Fruit fly (Drosophila melanogaster) whole organism: Measurements from ENCODE around the gene CG43219.
A peak's percentile ranks its signal among the peaks of the same experiment; 100 is the strongest.

ENCODE experiments used
- CG8478 ChIP-seq: fragments of >200 bp; optimal IDR thresholded peaks from 2 replicates; lab custom pipeline; 2018; ENCODE audit warnings: inconsistent platforms
- Dll ChIP-seq: fragments of >200 bp; optimal IDR thresholded peaks from 2 replicates; lab custom pipeline; 2017
- EcR ChIP-seq, 2 experiments: fragments of >200 bp; optimal IDR thresholded peaks; 2 replicates each; lab custom pipeline; 2017; ENCODE audit warnings: missing biosample characterization in 2 of 2, missing genetic modification characterization in 2 of 2, missing genetic modification reagents in 2 of 2
- pan ChIP-seq: fragments of >200 bp; optimal IDR thresholded peaks from 2 replicates; lab custom pipeline; 2017
- psq ChIP-seq: fragments of >200 bp; optimal IDR thresholded peaks from 2 replicates; lab custom pipeline; 2017
- usp ChIP-seq: fragments of >200 bp; optimal IDR thresholded peaks from 2 replicates; lab custom pipeline; 2017; ENCODE audit warnings: missing biosample characterization, missing genetic modification characterization, mixed read lengths

The CG43219 gene

DNA sequence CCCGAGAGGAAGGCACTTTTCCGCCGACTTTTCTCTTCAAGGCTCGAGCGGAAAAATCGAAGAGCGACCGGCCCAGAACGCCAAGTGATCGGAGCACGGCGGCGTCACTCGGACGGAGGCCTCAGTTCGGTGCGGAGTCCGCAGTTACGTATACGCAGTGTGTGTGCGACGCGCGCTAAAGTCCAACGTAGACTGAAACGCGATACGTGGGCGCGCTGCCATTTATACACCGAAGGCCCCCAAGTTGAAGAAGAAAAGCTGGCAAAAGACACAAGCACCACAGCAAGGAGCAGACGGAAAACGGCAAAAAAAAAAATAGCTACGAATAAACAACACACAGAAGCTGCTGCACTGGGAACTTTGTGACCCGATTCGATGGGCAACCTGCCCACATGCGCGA lies 27.0 kb upstream of the CG43219 start, which contains the start of gene CG42337:
Gene CG42337, minus strand, starts transcription at position 194 of the 400 bp plus-strand sequence.
- TF ChIP-seq CG8478 = no peak
- TF ChIP-seq Dll (lab: Kevin White, UChicago) = no peak
- no peak for TF ChIP-seq psq (lab: Kevin White, UChicago)
- no peak for TF ChIP-seq pan (lab: Kevin White, UChicago)
- TF ChIP-seq EcR (GFP tag; optimal IDR thresholded peaks at IDR 0.05; lab: Kevin White, UChicago) = no peak
- TF ChIP-seq usp (GFP tag; lab: Kevin White, UChicago) = no peak

- TF ChIP-seq Dll (lab: Kevin White, UChicago) (no peak), pan (lab: Kevin White, UChicago) (no peak)
These were observed 25.7 kb upstream of the CG43219 start for dm6 chr3L:21194392-21194925.

dm6 chr3L:21196563-21196962 lies 23.6 kb upstream of the CG43219 start, which contains the start of the genes Targ3 and park:
Gene Targ3, plus strand, starts transcription at chr3L:21196831.
Gene park, minus strand, starts transcription at chr3L:21196853.
- no peak for TF ChIP-seq Dll (lab: Kevin White, UChicago)
- no peak for TF ChIP-seq EcR (GFP tag; optimal IDR thresholded peaks at IDR 0.05; lab: Kevin White, UChicago)
- TF ChIP-seq CG8478 = no peak
- TF ChIP-seq usp (GFP tag; lab: Kevin White, UChicago) = no peak
- TF ChIP-seq pan (lab: Kevin White, UChicago) = no peak
- no peak for TF ChIP-seq psq (lab: Kevin White, UChicago)

DNA sequence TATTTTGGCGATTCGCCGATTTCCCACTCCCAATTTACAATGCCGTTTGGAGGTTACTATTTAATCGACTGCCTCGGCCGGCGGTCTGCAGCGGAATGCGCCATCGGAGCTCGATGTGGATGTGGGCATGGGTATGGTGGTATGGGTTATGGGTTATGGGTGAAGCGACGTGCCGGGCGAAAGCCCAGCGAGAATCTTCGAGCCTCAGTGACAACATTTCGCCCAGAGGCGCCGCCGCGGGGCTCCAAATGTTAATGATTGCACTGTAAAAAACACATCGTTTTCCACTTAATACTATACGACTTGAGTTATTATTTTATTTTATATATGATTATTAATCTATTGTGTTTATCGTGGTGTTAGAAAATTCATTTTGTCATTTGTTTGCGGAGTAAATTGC lies 19.6 kb upstream of the CG43219 start:
- no peak for TF ChIP-seq Dll (lab: Kevin White, UChicago)
- TF ChIP-seq psq (lab: Kevin White, UChicago) = no peak
- TF ChIP-seq pan (lab: Kevin White, UChicago) = no peak
- no peak for TF ChIP-seq CG8478
- TF ChIP-seq EcR (GFP tag; optimal IDR thresholded peaks at IDR 0.05; lab: Kevin White, UChicago) = no peak

- TF ChIP-seq psq (lab: Kevin White, UChicago) (no peak), pan (lab: Kevin White, UChicago) (no peak), CG8478 (no peak)
These were observed 18.8 kb upstream of the CG43219 start for dm6 chr3L:21201246-21201896.

- TF ChIP-seq pan (lab: Kevin White, UChicago) = no peak
- TF ChIP-seq EcR (GFP tag; optimal IDR thresholded peaks at IDR 0.05; lab: Kevin White, UChicago) = peak in 1 of 2 experiments; percentile 52
These were observed 18.0 kb upstream of the CG43219 start for dm6 chr3L:21202029-21202776.

DNA sequence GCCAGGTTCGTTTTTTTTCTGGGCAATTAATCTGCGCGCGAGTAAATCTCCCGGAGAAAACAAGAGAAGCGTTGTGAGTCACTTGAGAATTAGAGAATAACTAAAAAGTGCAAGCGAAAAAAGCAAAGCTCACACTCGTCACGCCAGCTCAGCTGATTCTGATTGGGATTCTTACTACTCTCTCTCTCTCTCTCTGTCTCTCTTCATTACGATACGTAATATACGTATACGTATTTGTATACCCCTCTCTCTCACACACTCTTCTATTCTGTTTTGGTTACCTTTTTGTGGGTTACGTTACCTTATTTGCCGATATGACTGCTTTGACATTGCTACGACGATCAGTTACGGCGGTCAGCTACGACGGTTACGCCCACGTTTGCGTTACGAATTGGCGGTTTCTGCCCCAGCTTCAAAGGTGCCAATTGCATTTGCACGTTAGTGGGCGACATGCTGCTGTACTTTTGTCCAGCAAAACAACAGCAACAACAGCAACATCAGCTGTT lies 17.4 kb upstream of the CG43219 start, which contains the start of the genes Targ1, CG10512 and Targ2:
Gene Targ1, minus strand, starts transcription at position 106 of the 506 bp plus-strand sequence.
Gene CG10512, plus strand, starts transcription at position 144 of the 506 bp plus-strand sequence.
Gene Targ2, minus strand, starts transcription at position 456 of the 506 bp plus-strand sequence.
- no peak for TF ChIP-seq Dll (lab: Kevin White, UChicago)
- TF ChIP-seq EcR (GFP tag; optimal IDR thresholded peaks at IDR 0.05; lab: Kevin White, UChicago) = no peak
- no peak for TF ChIP-seq CG8478
- TF ChIP-seq psq (lab: Kevin White, UChicago) = no peak
- TF ChIP-seq usp (GFP tag; lab: Kevin White, UChicago) = no peak
- TF ChIP-seq pan (lab: Kevin White, UChicago) = no peak

DNA sequence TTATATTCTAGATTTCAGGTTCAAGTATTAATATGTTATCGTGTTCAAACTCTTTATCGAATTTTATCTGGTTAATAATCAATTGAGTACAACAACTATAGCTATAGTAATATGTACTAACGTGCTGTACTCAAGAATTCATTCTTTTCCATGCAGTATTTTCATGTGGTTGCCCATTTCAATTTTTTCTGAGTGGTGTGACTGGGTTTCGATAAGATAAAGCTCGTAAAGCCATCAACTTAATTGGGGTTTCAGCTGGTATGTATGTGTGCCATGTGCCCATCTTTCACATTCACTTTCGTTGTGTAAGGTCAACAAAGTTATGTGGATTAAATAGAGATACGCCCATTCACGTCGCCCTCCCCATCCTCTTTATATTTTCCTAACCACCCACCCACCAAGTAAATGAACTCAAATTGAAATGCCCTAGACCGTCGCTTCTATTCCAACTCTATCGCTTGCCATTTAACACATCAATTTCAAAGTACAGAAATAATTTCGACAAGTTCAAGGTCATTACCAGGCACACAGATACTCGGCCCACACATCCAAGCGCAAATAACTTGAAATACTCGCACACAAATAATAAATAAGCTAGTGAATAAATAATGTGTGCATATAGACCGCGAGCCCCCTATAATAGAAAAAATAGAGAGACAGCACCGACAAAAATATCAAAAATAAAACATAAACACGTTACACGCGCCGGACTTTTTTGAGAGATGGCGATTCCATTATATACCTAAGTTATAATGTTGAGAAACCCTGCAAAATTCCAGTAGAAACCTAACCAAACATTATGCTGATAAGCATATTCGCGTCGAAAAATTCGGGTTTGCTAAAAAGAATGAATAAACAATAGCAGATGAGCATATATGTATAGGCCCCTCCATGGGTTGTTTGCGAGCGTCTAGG lies 15.4 kb upstream of the CG43219 start:
- no peak for TF ChIP-seq usp (GFP tag; lab: Kevin White, UChicago)
- no peak for TF ChIP-seq CG8478
- no peak for TF ChIP-seq psq (lab: Kevin White, UChicago)
- TF ChIP-seq pan (lab: Kevin White, UChicago) = no peak

DNA sequence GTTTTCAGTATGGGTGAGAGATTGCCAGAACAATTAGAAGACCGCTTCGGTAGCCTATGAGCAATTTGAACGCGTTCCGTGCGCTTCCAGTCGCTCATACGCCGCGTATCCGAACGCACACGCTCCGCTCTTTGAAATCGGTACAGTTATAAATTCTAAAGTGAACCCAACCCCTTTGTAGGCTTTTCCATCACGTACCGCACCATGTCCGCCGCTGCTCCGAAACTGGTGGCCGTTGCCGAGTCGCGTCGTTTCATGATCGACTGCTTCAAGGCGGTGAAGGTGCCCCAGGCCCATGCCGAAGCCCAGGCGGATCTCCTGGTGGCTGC lies 14.7 kb upstream of the CG43219 start:
- TF ChIP-seq CG8478 (no peak), pan (lab: Kevin White, UChicago) (no peak), EcR (GFP tag; optimal IDR thresholded peaks at IDR 0.05; lab: Kevin White, UChicago) (no peak), psq (lab: Kevin White, UChicago) (no peak), usp (GFP tag; lab: Kevin White, UChicago) (no peak), Dll (lab: Kevin White, UChicago) (no peak)

DNA sequence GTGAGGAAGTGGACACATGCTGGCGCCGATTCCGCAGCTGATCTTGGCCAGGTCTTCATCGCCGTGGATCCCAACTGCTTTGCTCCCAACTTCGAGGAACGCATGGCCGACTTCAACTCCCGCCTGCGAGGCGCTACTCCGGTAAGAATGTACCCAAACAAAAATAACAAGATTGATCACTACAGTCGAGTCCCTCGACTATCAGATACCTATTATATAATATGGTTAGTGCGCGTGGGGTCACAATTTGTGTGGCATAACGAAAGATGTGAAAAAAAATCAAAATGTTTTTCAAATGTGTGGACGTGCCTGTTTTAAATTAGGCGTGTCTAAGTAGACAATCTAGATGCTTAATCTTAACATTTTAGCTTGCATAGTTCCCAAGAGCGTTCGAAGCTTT lies 13.7 kb upstream of the CG43219 start:
- TF ChIP-seq CG8478 = no peak
- TF ChIP-seq psq (lab: Kevin White, UChicago) = no peak
- TF ChIP-seq pan (lab: Kevin White, UChicago) = no peak
- TF ChIP-seq Dll (lab: Kevin White, UChicago) = no peak
- TF ChIP-seq usp (GFP tag; lab: Kevin White, UChicago) = no peak
- no peak for TF ChIP-seq EcR (GFP tag; optimal IDR thresholded peaks at IDR 0.05; lab: Kevin White, UChicago)

dm6 chr3L:21209921-21210532 lies 10.2 kb upstream of the CG43219 start, which contains the start of the genes CG10510 and CG10508:
Gene CG10510, minus strand, starts transcription at chr3L:21210084.
Gene CG10508, plus strand, starts transcription at chr3L:21210215.
- no peak for TF ChIP-seq psq (lab: Kevin White, UChicago)
- no peak for TF ChIP-seq EcR (GFP tag; optimal IDR thresholded peaks at IDR 0.05; lab: Kevin White, UChicago)
- TF ChIP-seq pan (lab: Kevin White, UChicago) = no peak
- TF ChIP-seq usp (GFP tag; lab: Kevin White, UChicago) = no peak
- no peak for TF ChIP-seq CG8478
- TF ChIP-seq Dll (lab: Kevin White, UChicago) = no peak
